Worm (Caenorhabditis elegans) whole organism, L4/young adult: ENCODE data around the gene M117.1.

Source experiments
- W03F9.2 ChIP-seq: fragments of 150-350 bp; optimal IDR thresholded peaks from 2 replicates; lab custom pipeline; 2014; ENCODE audit warnings: missing biosample characterization, missing genetic modification characterization
- him-1 ChIP-seq: sonication (generic microtip); optimal IDR thresholded peaks from 2 replicates; lab custom pipeline; 2016; ENCODE audit warnings: missing genotype, missing genetic modification reagents, missing genetic modification characterization, missing compliant biosample characterization

ce11 chrIV:11847771-11848312, 33.8 kb downstream of the M117.1 start, which contains the start of the genes F38H4.6 and F38H4.4:
- TF ChIP-seq him-1 (tag; lab: Kevin White, UChicago), result no peak
- TF ChIP-seq W03F9.2 (tag; lab: Kevin White, UChicago), result no peak
